Fruit fly (Drosophila melanogaster): ENCODE results near the gene CG12708.

- no peak for TF ChIP-seq grau (tag; optimal IDR thresholded peaks at IDR 0.05)
- TF ChIP-seq CG13775 (GFP tag; optimal IDR thresholded peaks at IDR 0.05): no peak
- no peak for TF ChIP-seq CG33557 (GFP tag; optimal IDR thresholded peaks at IDR 0.05)
- no peak for TF ChIP-seq Sry-δ (GFP tag; optimal IDR thresholded peaks at IDR 0.05)
- TF ChIP-seq CG11247 (GFP tag; IDR thresholded peaks at IDR 0.05): no peak
- no peak for TF ChIP-seq vfl (GFP tag; optimal IDR thresholded peaks at IDR 0.05)
- no peak for TF ChIP-seq CG18262 (tag; optimal IDR thresholded peaks at IDR 0.05)
- TF ChIP-seq cad (GFP tag; optimal IDR thresholded peaks at IDR 0.05): no peak
- TF ChIP-seq wek (GFP tag; optimal IDR thresholded peaks at IDR 0.05): no peak
- no peak for TF ChIP-seq Atf-2 (GFP tag; optimal IDR thresholded peaks at IDR 0.05)
- TF ChIP-seq Hr39 (optimal IDR thresholded peaks at IDR 0.05): no peak
- TF ChIP-seq pros (GFP tag; optimal IDR thresholded peaks at IDR 0.05): no peak
Measured at dm6 chrX:15630815-15631214, 44.5 kb upstream of the CG12708 start.
